Worm (Caenorhabditis elegans): ENCODE results near the gene F21C10.13.

F21C10.13 gene

DNA sequence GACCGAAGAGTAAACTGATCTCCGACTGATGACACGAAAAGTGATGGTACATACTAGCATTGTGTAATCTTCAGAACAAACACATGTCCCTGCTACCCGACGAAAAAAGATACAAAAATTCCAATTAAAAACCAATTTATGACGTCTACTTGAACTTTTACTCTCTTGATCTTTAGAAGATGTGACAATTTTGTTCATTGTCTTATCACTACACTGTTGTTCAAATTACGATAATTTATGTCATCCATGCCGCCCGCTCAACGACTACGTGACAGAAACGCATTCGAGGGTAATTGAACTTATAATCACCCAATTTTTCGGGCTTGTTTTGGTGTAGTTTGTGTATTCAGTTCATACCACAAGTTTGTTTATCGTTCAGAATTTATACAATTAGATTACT lies 21.8 kb downstream of the F21C10.13 start:
- TF ChIP-seq lim-7 (GFP tag; IDR thresholded peaks at IDR 0.05) (no peak), nhr-28 (tag; optimal IDR thresholded peaks at IDR 0.05) (peak; percentile 23), pqm-1 (tag; optimal IDR thresholded peaks at IDR 0.05) (no peak), lin-29 (GFP tag; IDR thresholded peaks at IDR 0.05) (no peak), F26F4.8 (GFP tag; conservative IDR thresholded peaks at IDR 0.05) (no peak), lin-1 (GFP tag; IDR thresholded peaks at IDR 0.05) (no peak)

DNA sequence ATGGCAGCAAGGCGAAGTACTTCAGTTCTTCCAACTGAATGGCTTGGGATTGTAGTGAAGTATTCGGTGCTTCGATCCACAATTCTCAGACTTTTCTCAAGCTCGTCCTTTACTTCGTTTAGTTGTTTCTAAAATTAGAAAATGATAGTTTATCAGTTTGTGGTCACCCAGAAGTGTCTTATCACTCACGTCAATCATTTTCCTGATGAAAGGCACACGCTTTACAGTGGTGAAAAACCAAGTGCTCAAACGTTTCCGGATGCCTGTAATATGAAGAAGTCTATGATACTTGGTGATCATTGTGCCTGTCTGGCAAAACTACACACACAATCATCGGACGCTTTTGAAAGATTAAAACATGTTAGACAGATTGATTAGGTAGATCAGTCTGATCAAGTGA lies 24.1 kb downstream of the F21C10.13 start:
- TF ChIP-seq dmd-6 (GFP tag; IDR thresholded peaks at IDR 0.05) = peak; percentile 75
- TF ChIP-seq madf-5 (GFP tag; IDR thresholded peaks at IDR 0.05) = no peak
- no peak for TF ChIP-seq zfp-3 (GFP tag; conservative IDR thresholded peaks at IDR 0.05)
- 0 out of 2 replicates have a peak, but pooled peaks have one; percentile 17 for TF ChIP-seq tra-1 (GFP tag; IDR thresholded peaks at IDR 0.05)
- peak; percentile 38 for TF ChIP-seq hlh-11 (tag; optimal IDR thresholded peaks at IDR 0.05)
- peak; percentile 3 for TF ChIP-seq nhr-28 (tag; optimal IDR thresholded peaks at IDR 0.05)
- TF ChIP-seq pqm-1 (tag; optimal IDR thresholded peaks at IDR 0.05) = peak; percentile 23

DNA sequence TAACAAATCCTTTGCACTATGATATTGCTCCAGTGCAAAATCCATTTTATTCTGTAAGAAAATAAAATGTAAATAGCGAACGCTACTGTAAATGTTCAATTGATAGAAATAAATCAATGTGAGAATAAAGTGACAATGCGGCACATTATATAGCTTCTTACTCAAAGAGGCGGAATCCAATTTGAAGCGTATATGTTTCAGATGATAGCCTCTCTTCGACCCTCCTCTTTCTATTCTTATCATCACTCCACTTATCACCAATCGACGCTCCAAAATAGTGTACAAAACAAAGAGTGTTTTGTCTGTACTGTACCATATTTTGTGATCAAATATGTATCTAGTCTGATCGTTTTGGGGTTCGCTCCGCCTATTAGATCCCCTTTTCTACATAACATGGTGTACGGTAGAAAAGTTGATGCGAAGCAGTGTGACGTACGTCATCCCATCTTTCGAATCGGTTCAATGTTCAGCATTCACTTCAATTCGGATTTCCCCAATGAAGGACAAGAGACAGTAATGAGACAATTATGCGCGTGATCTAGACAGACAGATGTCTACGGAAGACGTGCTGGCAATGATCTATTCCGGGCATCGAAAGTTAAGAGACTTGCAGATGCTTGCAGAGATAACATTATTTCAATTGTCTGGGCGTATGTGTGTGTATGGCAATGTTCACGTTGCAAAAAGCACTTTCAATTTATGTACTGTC lies 24.9 kb downstream of the F21C10.13 start, which contains the start of gene spl-2:
Gene spl-2, minus strand, starts transcription at position 51 of the 709 bp plus-strand sequence.
- TF ChIP-seq unc-62 (GFP tag; optimal IDR thresholded peaks at IDR 0.05 in 1 of 2) (peak in 1 of 2 experiments; percentile 95), unc-62 (tag; optimal IDR thresholded peaks at IDR 0.05) (no peak), vab-7 (GFP tag; IDR thresholded peaks at IDR 0.05) (no peak), nhr-41 (GFP tag; IDR thresholded peaks at IDR 0.05) (no peak), lsy-2 (tag; optimal IDR thresholded peaks at IDR 0.05) (no peak), php-3 (GFP tag; IDR thresholded peaks at IDR 0.05) (no peak), snpc-1.2 (GFP tag; IDR thresholded peaks at IDR 0.05) (no peak), hlh-11 (tag; optimal IDR thresholded peaks at IDR 0.05) (peak; percentile 35), hlh-30 (tag; optimal IDR thresholded peaks at IDR 0.05; ENCODE audit: insufficient read depth) (peak; percentile 42), ceh-32 (tag; optimal IDR thresholded peaks at IDR 0.05; ENCODE audit: poor library complexity) (no peak), zip-2 (tag; optimal IDR thresholded peaks at IDR 0.05) (no peak), ZK546.5 (tag; optimal IDR thresholded peaks at IDR 0.05) (no peak), R02D3.7 (tag; optimal IDR thresholded peaks at IDR 0.05) (no peak), mxl-3 (GFP tag; optimal IDR thresholded peaks at IDR 0.05) (peak; percentile 56), lir-3 (tag; optimal IDR thresholded peaks at IDR 0.05) (no peak), dpl-1 (GFP tag; optimal IDR thresholded peaks at IDR 0.05) (no peak), nhr-48 (tag; optimal IDR thresholded peaks at IDR 0.05) (peak; percentile 37), nhr-11 (tag; optimal IDR thresholded peaks at IDR 0.05) (no peak), nhr-28 (tag; optimal IDR thresholded peaks at IDR 0.05) (peak; percentile 5), saeg-2 (GFP tag; IDR thresholded peaks at IDR 0.05) (no peak), rbr-2 (tag; optimal IDR thresholded peaks at IDR 0.05) (no peak), lin-29 (GFP tag; IDR thresholded peaks at IDR 0.05) (no peak), fkh-10 (GFP tag; optimal IDR thresholded peaks at IDR 0.05) (no peak), ceh-82 (tag; optimal IDR thresholded peaks at IDR 0.05) (no peak), dmd-6 (GFP tag; IDR thresholded peaks at IDR 0.05) (peak; percentile 25; the same call in 1 of the 2 replicates), ama-1 (optimal IDR thresholded peaks at IDR 0.05) (no peak), lim-7 (GFP tag; IDR thresholded peaks at IDR 0.05) (no peak), lin-15B (tag; optimal IDR thresholded peaks at IDR 0.05) (no peak), Y75B8A.6 (GFP tag; IDR thresholded peaks at IDR 0.05) (no peak), lin-13 (GFP tag; optimal IDR thresholded peaks at IDR 0.05) (no peak), lin-1 (GFP tag; IDR thresholded peaks at IDR 0.05) (no peak), spr-1 (tag; optimal IDR thresholded peaks at IDR 0.05) (no peak)
